Worm (Caenorhabditis elegans) whole organism, young adult: Measurements from ENCODE around the gene W02B12.16.

Source experiments
- dox-1 ChIP-seq: fragments of 200-800 bp; sonication (Bioruptor generic); IDR thresholded peaks from 2 replicates; pipeline ENCODE4 v1.3.6; 2022; ENCODE audit warnings: missing genetic modification reagents, missing genetic modification characterization, missing compliant biosample characterization
- hlh-26 ChIP-seq: fragments of 200-800 bp; sonication (Bioruptor generic); conservative IDR thresholded peaks from 2 replicates; pipeline ENCODE4 v1.3.6; 2022; ENCODE audit warnings: missing genetic modification reagents, missing genetic modification characterization, missing compliant biosample characterization
- mes-4 ChIP-seq: sonication (generic microtip); optimal IDR thresholded peaks from 2 replicates; lab custom pipeline; 2016; ENCODE audit warnings: missing genotype, missing genetic modification characterization, missing compliant biosample characterization
- tbp1 ChIP-seq: fragments of 200-800 bp; sonication (Bioruptor generic); optimal IDR thresholded peaks from 2 replicates; lab custom pipeline; 2018; ENCODE audit warnings: mild to moderate bottlenecking, missing genetic modification characterization, missing compliant biosample characterization
- unc-62 ChIP-seq: fragments of 150-350 bp; optimal IDR thresholded peaks from 2 replicates; lab custom pipeline; 2014; ENCODE audit warnings: missing biosample characterization, missing genetic modification reagents, missing genetic modification characterization
- xnd-1 ChIP-seq: sonication (generic microtip); optimal IDR thresholded peaks from 2 replicates; lab custom pipeline; 2016; ENCODE audit warnings: missing genotype, missing genetic modification reagents, missing genetic modification characterization, missing compliant biosample characterization

- no peak for TF ChIP-seq hlh-26
- TF ChIP-seq mes-4 (tag; lab: Kevin White, UChicago): no peak
- TF ChIP-seq xnd-1 (tag; lab: Kevin White, UChicago): no peak
- no peak for TF ChIP-seq unc-62 (GFP tag; lab: Kevin White, UChicago)
- TF ChIP-seq dox-1 (GFP tag; lab: Robert Waterston, UW): no peak
- TF ChIP-seq tbp1 (GFP tag; lab: Kevin White, UChicago): no peak
These were observed 16.4 kb downstream of the W02B12.16 start for ce11 chrII:11459883-11460282.
